Worm (Caenorhabditis elegans): ENCODE results near the gene sra-31.

The sra-31 gene

DNA sequence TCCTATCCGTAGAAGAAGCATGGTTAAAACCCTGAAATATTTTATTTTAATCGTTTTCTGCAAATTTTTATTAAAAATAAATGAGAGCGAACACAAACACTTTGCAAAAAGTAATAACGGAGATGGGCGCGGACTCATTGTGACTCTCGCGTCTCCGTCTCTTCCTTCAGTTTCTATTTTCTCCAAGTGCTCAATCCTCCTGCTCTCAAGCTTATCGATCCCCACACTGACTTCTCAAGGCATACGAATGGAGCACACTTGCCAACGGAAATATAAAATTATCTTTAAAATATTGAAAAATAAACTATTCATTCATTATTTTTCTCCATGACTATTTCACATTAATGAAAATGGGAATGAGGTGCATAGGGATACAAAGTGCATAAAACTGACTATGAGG, 19.8 kb upstream of the sra-31 start, which contains the start of gene dnj-8:
Gene dnj-8 (minus strand): TSS at position 31 of the 400 bp plus-strand sequence.
- TF ChIP-seq ceh-9 (tag; optimal IDR thresholded peaks at IDR 0.05) (no peak), lin-39 (tag; optimal IDR thresholded peaks at IDR 0.05) (peak; percentile 66), nfya-1 (tag; optimal IDR thresholded peaks at IDR 0.05; ENCODE audit: insufficient read depth) (peak; percentile 60), skn-1 (tag; optimal IDR thresholded peaks at IDR 0.05) (no peak), hmg-11 (tag; optimal IDR thresholded peaks at IDR 0.05) (no peak), tbx-2 (tag; optimal IDR thresholded peaks at IDR 0.05) (no peak), zag-1 (tag; optimal IDR thresholded peaks at IDR 0.05) (no peak), mdl-1 (tag; optimal IDR thresholded peaks at IDR 0.05) (no peak), nhr-23 (tag; optimal IDR thresholded peaks at IDR 0.05) (no peak), pha-4 (tag; optimal IDR thresholded peaks at IDR 0.05) (peak; percentile 25), lin-15B (tag; optimal IDR thresholded peaks at IDR 0.05) (peak; percentile 23), nhr-237 (tag; optimal IDR thresholded peaks at IDR 0.05) (no peak), snpc-4 (tag; optimal IDR thresholded peaks at IDR 0.05) (no peak), fkh-10 (GFP tag; optimal IDR thresholded peaks at IDR 0.05) (no peak), egl-5 (tag; optimal IDR thresholded peaks at IDR 0.05) (no peak), elt-3 (tag; optimal IDR thresholded peaks at IDR 0.05) (no peak), ztf-4 (tag; optimal IDR thresholded peaks at IDR 0.05) (no peak), unc-62 (GFP tag; optimal IDR thresholded peaks at IDR 0.05) (no peak), nhr-76 (tag; optimal IDR thresholded peaks at IDR 0.05) (no peak), nhr-28 (tag; optimal IDR thresholded peaks at IDR 0.05) (no peak), eor-1 (tag; optimal IDR thresholded peaks at IDR 0.05) (no peak), ama-1 (optimal IDR thresholded peaks at IDR 0.05) (peak; percentile 6), egl-27 (tag; optimal IDR thresholded peaks at IDR 0.05) (no peak), fkh-2 (tag; optimal IDR thresholded peaks at IDR 0.05) (no peak), nhr-11 (tag; optimal IDR thresholded peaks at IDR 0.05) (no peak), pqm-1 (tag; optimal IDR thresholded peaks at IDR 0.05) (no peak), mml-1 (tag; optimal IDR thresholded peaks at IDR 0.05) (no peak), ceh-82 (tag; optimal IDR thresholded peaks at IDR 0.05) (no peak), ztf-11 (tag; optimal IDR thresholded peaks at IDR 0.05) (no peak), nhr-67 (tag; optimal IDR thresholded peaks at IDR 0.05) (no peak), daf-12 (tag; optimal IDR thresholded peaks at IDR 0.05) (no peak), elt-1 (tag; optimal IDR thresholded peaks at IDR 0.05) (no peak), R02D3.7 (tag; optimal IDR thresholded peaks at IDR 0.05) (no peak)

DNA sequence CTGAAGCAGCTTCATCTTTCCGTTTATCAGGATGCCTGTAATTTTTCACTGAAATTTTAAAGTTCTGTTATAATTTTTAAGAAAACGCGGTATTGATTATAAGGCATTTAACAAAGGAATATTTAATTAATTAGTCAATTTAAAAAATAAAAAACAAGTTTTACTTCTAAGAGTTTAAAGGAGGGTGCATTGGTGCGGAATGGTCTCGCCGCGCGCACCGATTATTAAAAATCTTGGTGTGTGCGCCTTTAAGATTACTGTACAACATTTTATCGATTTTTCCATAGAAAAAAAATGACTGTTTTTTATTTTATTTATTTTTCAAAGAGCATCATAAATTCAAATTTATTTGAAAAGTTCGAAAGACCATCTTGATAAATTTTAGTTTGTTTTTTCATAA, 19.2 kb upstream of the sra-31 start:
- TF ChIP-seq eor-1 (tag; optimal IDR thresholded peaks at IDR 0.05) (no peak), daf-12 (tag; optimal IDR thresholded peaks at IDR 0.05) (no peak), nhr-28 (tag; optimal IDR thresholded peaks at IDR 0.05) (no peak)

DNA sequence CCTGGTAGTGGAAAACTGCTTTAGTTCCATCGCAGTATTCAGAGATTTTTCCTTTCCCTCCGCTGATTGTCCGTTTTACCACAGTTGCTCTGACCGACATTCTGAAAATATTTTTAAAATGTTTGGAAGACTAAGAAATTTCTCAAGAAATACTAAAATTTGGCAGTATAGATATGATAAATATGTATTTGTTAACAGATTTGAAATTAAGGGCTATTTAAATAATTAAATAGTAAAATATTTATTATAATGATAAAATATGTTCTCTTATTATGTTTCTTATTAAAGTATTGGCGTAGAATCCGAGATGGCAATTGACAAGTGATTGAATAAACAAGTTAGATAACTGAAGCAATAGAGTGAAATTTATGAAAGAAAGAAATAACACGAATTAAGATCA, 15.9 kb upstream of the sra-31 start, which contains the start of gene aipr-1:
Gene aipr-1 (minus strand): TSS at position 101 of the 400 bp plus-strand sequence.
- no peak for TF ChIP-seq nhr-237 (tag; optimal IDR thresholded peaks at IDR 0.05)

DNA sequence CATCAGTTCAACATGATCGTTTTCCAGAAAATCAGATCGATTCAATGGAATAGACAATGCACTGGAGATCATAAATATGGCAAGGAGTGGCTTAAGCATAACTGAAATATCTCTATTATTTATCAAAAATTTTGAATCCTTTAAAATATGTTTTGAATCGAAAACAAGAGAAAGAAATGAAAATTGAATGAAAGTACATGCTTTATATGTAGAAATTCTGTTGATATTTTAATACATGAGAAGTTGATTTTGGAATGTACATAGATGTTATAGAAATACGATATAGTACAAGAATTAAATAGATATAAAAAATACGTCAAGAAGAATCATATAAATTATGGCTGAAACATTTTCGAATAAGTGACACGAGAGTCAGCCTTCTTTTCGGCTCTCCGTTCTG, 14.0 kb upstream of the sra-31 start, which contains the start of gene C56C10.9:
Gene C56C10.9 (minus strand): TSS at position 101 of the 400 bp plus-strand sequence.
- no peak for TF ChIP-seq lin-39 (tag; optimal IDR thresholded peaks at IDR 0.05)
- no peak for TF ChIP-seq lin-15B (tag; optimal IDR thresholded peaks at IDR 0.05)
- TF ChIP-seq egl-5 (tag; optimal IDR thresholded peaks at IDR 0.05), result no peak
- no peak for TF ChIP-seq daf-12 (tag; optimal IDR thresholded peaks at IDR 0.05)
- no peak for TF ChIP-seq ceh-16 (tag; optimal IDR thresholded peaks at IDR 0.05)
- TF ChIP-seq zag-1 (tag; optimal IDR thresholded peaks at IDR 0.05), result no peak
- TF ChIP-seq fos-1 (tag; optimal IDR thresholded peaks at IDR 0.05), result no peak
- no peak for TF ChIP-seq sea-2 (GFP tag; optimal IDR thresholded peaks at IDR 0.05)
- TF ChIP-seq fkh-2 (tag; optimal IDR thresholded peaks at IDR 0.05), result no peak
- TF ChIP-seq nhr-43 (tag; optimal IDR thresholded peaks at IDR 0.05; ENCODE audit: poor library complexity, severe bottlenecking), result no peak
- TF ChIP-seq jun-1 (tag; optimal IDR thresholded peaks at IDR 0.05), result no peak
